Worm (Caenorhabditis elegans): Measurements from ENCODE around the gene C09H5.7.

- TF ChIP-seq pqm-1 (tag; optimal IDR thresholded peaks at IDR 0.05), result no peak
- TF ChIP-seq ctbp-1 (GFP tag; IDR thresholded peaks at IDR 0.05), result no peak
- TF ChIP-seq fos-1 (tag; optimal IDR thresholded peaks at IDR 0.05), result no peak
- TF ChIP-seq nhr-76 (tag; optimal IDR thresholded peaks at IDR 0.05), result no peak
- TF ChIP-seq pha-4 (GFP tag; IDR thresholded peaks at IDR 0.05), result no peak
- no peak for TF ChIP-seq pha-4 (tag; optimal IDR thresholded peaks at IDR 0.05)
- no peak for TF ChIP-seq zip-2 (tag; optimal IDR thresholded peaks at IDR 0.05)
- no peak for TF ChIP-seq fkh-10 (GFP tag; optimal IDR thresholded peaks at IDR 0.05)
- no peak for TF ChIP-seq madf-5 (GFP tag; IDR thresholded peaks at IDR 0.05)
- TF ChIP-seq zfp-2 (tag; optimal IDR thresholded peaks at IDR 0.05), result no peak
- no peak for TF ChIP-seq ces-1 (GFP tag; optimal IDR thresholded peaks at IDR 0.05)
- TF ChIP-seq ama-1 (optimal IDR thresholded peaks at IDR 0.05), result no peak
Measured at ce11 chrV:8120868-8121267, 35.8 kb upstream of the C09H5.7 start, which contains the start of gene D1014.6.
